Fruit fly (Drosophila melanogaster): ENCODE data around the gene CG14431.

dm6 chrX:6867175-6868023 lies 40.7 kb upstream of the CG14431 start, which contains the start of gene CG14434:
- TF ChIP-seq CTCF (optimal IDR thresholded peaks at IDR 0.05), result no peak
- TF ChIP-seq CG8478 (optimal IDR thresholded peaks at IDR 0.05), result no peak
